Worm (Caenorhabditis elegans) whole organism, L2 larva: ENCODE measurements around the gene atg-3.

Source experiments
- F13H6.1 ChIP-seq: sonication (generic microtip); optimal IDR thresholded peaks from 2 replicates; lab custom pipeline; 2016; ENCODE audit warnings: missing genetic modification characterization, missing compliant biosample characterization
- aly-2 ChIP-seq: fragments of 150-350 bp; optimal IDR thresholded peaks from 2 replicates; lab custom pipeline; 2014; ENCODE audit warnings: missing biosample characterization, missing genetic modification characterization
- blmp-1 ChIP-seq: sonication (generic microtip); optimal IDR thresholded peaks from 2 replicates; lab custom pipeline; 2017; ENCODE audit warnings: missing genetic modification characterization, mild to moderate bottlenecking, missing compliant biosample characterization, antibody characterized with exemption, moderate library complexity; ENCODE audit not compliant: insufficient read depth
- ceh-16 ChIP-seq: fragments of 150-350 bp; optimal IDR thresholded peaks from 2 replicates; lab custom pipeline; 2014; ENCODE audit warnings: missing biosample characterization, missing genetic modification characterization
- egl-27 ChIP-seq: sonication (generic microtip); optimal IDR thresholded peaks from 3 replicates; lab custom pipeline; 2017; ENCODE audit warnings: missing biosample characterization, missing genetic modification reagents, missing genetic modification characterization
- fos-1 ChIP-seq: fragments of 150-350 bp; optimal IDR thresholded peaks from 2 replicates; lab custom pipeline; 2014; ENCODE audit warnings: missing biosample characterization, missing genetic modification characterization
- mbf-1 ChIP-seq: sonication (generic microtip); optimal IDR thresholded peaks from 2 replicates; lab custom pipeline; 2017; ENCODE audit warnings: missing biosample characterization, missing genetic modification characterization
- mdl-1 ChIP-seq, 2 experiments: fragments of 150-350 bp in 1 of 2; sonication (generic microtip) in 1 of 2; optimal IDR thresholded peaks; 2 replicates each; lab custom pipeline; 2017; ENCODE audit warnings: missing biosample characterization in 2 of 2, missing genetic modification characterization in 2 of 2
- nhr-11 ChIP-seq: fragments of 150-350 bp; optimal IDR thresholded peaks from 2 replicates; lab custom pipeline; 2014; ENCODE audit warnings: missing biosample characterization, missing genetic modification characterization
- nhr-12 ChIP-seq: fragments of 150-350 bp; optimal IDR thresholded peaks from 2 replicates; lab custom pipeline; 2014; ENCODE audit warnings: missing biosample characterization, missing genetic modification characterization
- nhr-23 ChIP-seq: fragments of 150-350 bp; optimal IDR thresholded peaks from 2 replicates; lab custom pipeline; 2014; ENCODE audit warnings: missing biosample characterization, missing genetic modification reagents, missing genetic modification characterization
- unc-55 ChIP-seq: fragments of 150-350 bp; sonication (generic microtip); optimal IDR thresholded peaks from 3 replicates; lab custom pipeline; 2014; ENCODE audit warnings: missing biosample characterization, missing genetic modification reagents, missing genetic modification characterization
- unc-62 ChIP-seq: fragments of 150-350 bp; optimal IDR thresholded peaks from 2 replicates; lab custom pipeline; 2014; ENCODE audit warnings: missing biosample characterization, missing genetic modification reagents, missing genetic modification characterization
- ztf-1 ChIP-seq: fragments of 200-800 bp; sonication (Bioruptor generic); conservative IDR thresholded peaks from 2 replicates; pipeline ENCODE4 v1.3.6; 2022; ENCODE audit warnings: missing genetic modification characterization, missing compliant biosample characterization

DNA sequence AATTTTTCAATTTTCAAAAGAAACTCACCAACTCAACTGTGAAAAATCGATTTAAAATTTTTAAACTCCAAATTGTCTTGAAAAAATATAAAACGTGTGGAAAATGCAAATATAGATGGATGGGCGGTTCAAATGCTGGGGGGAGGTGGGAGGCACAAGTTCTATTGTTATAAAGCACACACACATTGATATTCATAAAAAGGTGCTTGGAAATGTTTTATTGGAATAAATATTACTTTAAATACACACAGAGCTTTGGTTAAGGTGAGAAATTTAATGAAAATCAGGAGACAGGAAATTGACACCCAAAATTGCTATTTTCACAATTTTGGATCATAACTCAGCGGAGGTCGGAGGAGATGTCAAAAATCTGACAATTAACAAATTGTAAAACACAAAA lies 34.0 kb downstream of the atg-3 start, which contains the start of gene Y55F3AM.11:
- TF ChIP-seq fos-1 (tag; lab: Kevin White, UChicago) (no peak), mdl-1 (tag; optimal IDR thresholded peaks at IDR 0.05; lab: Kevin White, UChicago) (no peak), ztf-1 (no peak), blmp-1 (tag; lab: Kevin White, UChicago) (no peak), unc-62 (GFP tag; lab: Kevin White, UChicago) (no peak), nhr-11 (tag; lab: Kevin White, UChicago) (no peak), F13H6.1 (tag; lab: Kevin White, UChicago) (no peak), nhr-23 (tag; lab: Kevin White, UChicago) (no peak), ceh-16 (tag; lab: Kevin White, UChicago) (no peak), unc-55 (GFP tag; lab: Kevin White, UChicago) (no peak), aly-2 (no peak), mbf-1 (tag; lab: Kevin White, UChicago) (no peak), egl-27 (tag; lab: Kevin White, UChicago) (no peak), nhr-12 (tag; lab: Kevin White, UChicago) (no peak)
